Worm (Caenorhabditis elegans) whole organism, L1 larva: ENCODE data around the gene F28F5.4.

Source experiments
- aly-2 ChIP-seq: fragments of 150-350 bp; optimal IDR thresholded peaks from 2 replicates; lab custom pipeline; 2014; ENCODE audit warnings: missing biosample characterization, missing genetic modification characterization
- ceh-82 ChIP-seq, 3 experiments: fragments of 150-350 bp in 1 of 3; sonication (generic microtip) in 2 of 3; optimal IDR thresholded peaks; 2 replicates each; lab custom pipeline; 2014 to 2017; ENCODE audit warnings: missing biosample characterization in 3 of 3, missing genetic modification characterization in 3 of 3
- dpl-1 ChIP-seq, 3 experiments: fragments of 150-350 bp in 2 of 3; sonication (generic microtip) in 1 of 3; optimal IDR thresholded peaks; 2 replicates each; lab custom pipeline; 2014 to 2017; ENCODE audit warnings: missing biosample characterization in 3 of 3, missing genetic modification characterization in 3 of 3, missing genetic modification reagents in 3 of 3
- irx-1 ChIP-seq: sonication (generic microtip); optimal IDR thresholded peaks from 2 replicates; lab custom pipeline; 2016; ENCODE audit warnings: missing genetic modification characterization, missing compliant biosample characterization
- isw-1 ChIP-seq: fragments of 200-800 bp; sonication (Bioruptor generic); IDR thresholded peaks from 2 replicates; pipeline ENCODE4 v1.3.6; 2022; ENCODE audit warnings: missing genetic modification characterization, missing compliant biosample characterization
- jun-1 ChIP-seq: fragments of 150-350 bp; optimal IDR thresholded peaks from 2 replicates; lab custom pipeline; 2014; ENCODE audit warnings: missing biosample characterization, missing genetic modification reagents, missing genetic modification characterization
- lin-13 ChIP-seq: fragments of 150-350 bp; optimal IDR thresholded peaks from 2 replicates; lab custom pipeline; 2014; ENCODE audit warnings: missing biosample characterization, missing genetic modification reagents, missing genetic modification characterization
- lin-39 ChIP-seq: fragments of 150-350 bp; optimal IDR thresholded peaks from 2 replicates; lab custom pipeline; 2014; ENCODE audit warnings: missing biosample characterization, missing genetic modification reagents, missing genetic modification characterization
- nhr-237 ChIP-seq: fragments of 150-350 bp; optimal IDR thresholded peaks from 2 replicates; lab custom pipeline; 2014; ENCODE audit warnings: missing biosample characterization, missing genetic modification characterization
- nhr-28 ChIP-seq: fragments of 150-350 bp; optimal IDR thresholded peaks from 2 replicates; lab custom pipeline; 2014; ENCODE audit warnings: missing biosample characterization, missing genetic modification characterization
- rnt-1 ChIP-seq: sonication (generic microtip); optimal IDR thresholded peaks from 2 replicates; lab custom pipeline; 2016; ENCODE audit warnings: mild to moderate bottlenecking, missing genetic modification characterization, moderate library complexity, missing compliant biosample characterization
- unc-62 ChIP-seq: fragments of 150-350 bp; optimal IDR thresholded peaks from 2 replicates; lab custom pipeline; 2014; ENCODE audit warnings: missing biosample characterization, missing genetic modification reagents, missing genetic modification characterization

- TF ChIP-seq nhr-237 (tag; lab: Kevin White, UChicago) (no peak), unc-62 (GFP tag; lab: Kevin White, UChicago) (no peak), irx-1 (no peak), lin-39 (no peak), lin-13 (GFP tag; lab: Kevin White, UChicago) (no peak), ceh-82 (tag; optimal IDR thresholded peaks at IDR 0.05; lab: Kevin White, UChicago) (no peak), rnt-1 (no peak), aly-2 (tag; lab: Kevin White, UChicago) (no peak), dpl-1 (GFP tag; optimal IDR thresholded peaks at IDR 0.05; lab: Kevin White, UChicago) (no peak), isw-1 (GFP tag; lab: Robert Waterston, UW) (no peak), nhr-28 (no peak), jun-1 (no peak)
Measured at ce11 chrIII:6859482-6859881, 42.6 kb upstream of the F28F5.4 start, which contains the start of gene clec-158.
